Comparison of ENCODE assay signal across 5 worm cellular contexts in the genomic region with DNA sequence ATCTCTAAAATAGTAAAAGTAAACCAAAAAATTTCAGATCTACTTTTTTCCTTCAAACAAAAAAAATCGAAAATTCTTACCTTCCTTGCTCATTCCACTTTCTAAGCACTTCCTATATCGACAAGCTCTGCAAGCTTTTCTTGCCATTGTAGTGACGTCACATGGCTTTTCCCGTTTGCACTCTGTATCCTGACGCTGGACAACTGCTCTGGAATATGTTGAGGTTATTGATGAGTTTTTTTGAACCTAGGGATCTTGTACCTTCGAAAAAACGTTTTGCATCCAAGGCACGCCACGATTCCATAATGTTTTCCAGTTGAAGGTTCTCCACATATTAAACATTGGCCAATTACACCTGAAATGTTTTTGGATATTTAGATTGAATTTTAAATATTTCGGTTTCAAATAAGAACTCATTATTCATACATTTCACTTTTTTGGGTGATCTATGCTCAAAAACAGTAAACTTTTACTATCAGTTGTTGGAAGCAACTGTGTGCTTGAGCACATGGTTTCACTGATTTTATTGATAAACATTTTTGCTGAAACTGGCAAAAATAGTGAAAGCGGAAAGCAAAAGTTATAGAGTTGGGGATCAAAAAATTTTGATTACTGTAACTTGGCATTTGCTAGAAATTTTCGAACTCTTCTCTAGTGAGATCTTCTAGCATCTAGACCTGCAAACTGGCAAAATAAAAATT.
A peak's percentile ranks its signal among the peaks of the same experiment; 100 is the strongest.
TF ChIP-seq lines count a peak whose summit lies in the region.

No protein-coding gene starts in this region.

TF ChIP-seq in whole organism, L1 larva, 84 proteins besides CTCF, POLR2A, EP300 and RAD21 (continues in another document):
- TF ChIP-seq dsc-1 (tag; optimal IDR thresholded peaks at IDR 0.05; lab: Kevin White, UChicago) = no peak
- no peak for TF ChIP-seq aha-1 (tag; optimal IDR thresholded peaks at IDR 0.05; lab: Kevin White, UChicago)
- no peak for TF ChIP-seq elt-3 (tag; optimal IDR thresholded peaks at IDR 0.05; lab: Kevin White, UChicago)
- TF ChIP-seq efl-3 (GFP tag; optimal IDR thresholded peaks at IDR 0.05; lab: Kevin White, UChicago) = no peak
- no peak for TF ChIP-seq irx-1 (tag; optimal IDR thresholded peaks at IDR 0.05; lab: Kevin White, UChicago)
- TF ChIP-seq nhr-20 (tag; optimal IDR thresholded peaks at IDR 0.05; lab: Kevin White, UChicago) = no peak
- peak; percentile 35 for TF ChIP-seq nhr-19 (GFP tag; conservative IDR thresholded peaks at IDR 0.05; lab: Robert Waterston, UW)
- TF ChIP-seq C04F5.9 (tag; optimal IDR thresholded peaks at IDR 0.05; lab: Kevin White, UChicago) = no peak
- peak; percentile 25 for TF ChIP-seq lin-14 (GFP tag; optimal IDR thresholded peaks at IDR 0.05; lab: Kevin White, UChicago)
- no peak for TF ChIP-seq jun-1 (tag; optimal IDR thresholded peaks at IDR 0.05; lab: Kevin White, UChicago)
- TF ChIP-seq tlp-1 (tag; optimal IDR thresholded peaks at IDR 0.05; lab: Kevin White, UChicago) = no peak
- TF ChIP-seq nhr-11 (tag; optimal IDR thresholded peaks at IDR 0.05; lab: Kevin White, UChicago) = peak; percentile 46
- no peak for TF ChIP-seq unc-130 (tag; optimal IDR thresholded peaks at IDR 0.05; lab: Kevin White, UChicago)
- no peak for TF ChIP-seq fkh-4 (tag; optimal IDR thresholded peaks at IDR 0.05; lab: Kevin White, UChicago; ENCODE audit: borderline replicate concordance)
- TF ChIP-seq snu-23 (GFP tag; optimal IDR thresholded peaks at IDR 0.05; lab: Kevin White, UChicago) = peak; percentile 9
- peak; percentile 43 for TF ChIP-seq elt-2 (tag; optimal IDR thresholded peaks at IDR 0.05; lab: Kevin White, UChicago)
- no peak for TF ChIP-seq unc-62 (GFP tag; optimal IDR thresholded peaks at IDR 0.05; lab: Kevin White, UChicago)

TF ChIP-seq in whole organism, L2 larva, 48 proteins besides CTCF, POLR2A, EP300 and RAD21:
- no peak for TF ChIP-seq unc-55 (GFP tag; optimal IDR thresholded peaks at IDR 0.05; lab: Kevin White, UChicago)
- TF ChIP-seq sma-9 (GFP tag; optimal IDR thresholded peaks at IDR 0.05; lab: Kevin White, UChicago) = peak; percentile 20
- no peak for TF ChIP-seq sma-9 (tag; optimal IDR thresholded peaks at IDR 0.05; lab: Kevin White, UChicago)
- peak; percentile 41 for TF ChIP-seq F13H6.1 (tag; optimal IDR thresholded peaks at IDR 0.05; lab: Kevin White, UChicago)
- no peak for TF ChIP-seq unc-62 (GFP tag; optimal IDR thresholded peaks at IDR 0.05; lab: Kevin White, UChicago)
- TF ChIP-seq egl-27 (tag; optimal IDR thresholded peaks at IDR 0.05; lab: Kevin White, UChicago) = no peak
- TF ChIP-seq nhr-129 (tag; optimal IDR thresholded peaks at IDR 0.05; lab: Kevin White, UChicago) = peak; percentile 33
- TF ChIP-seq nhr-10 (tag; optimal IDR thresholded peaks at IDR 0.05; lab: Kevin White, UChicago) = no peak
- peak in 1 of 2 experiments; percentile 39 for TF ChIP-seq lsy-2 (tag; optimal IDR thresholded peaks at IDR 0.05; lab: Kevin White, UChicago)
- no peak for TF ChIP-seq ztf-4 (tag; optimal IDR thresholded peaks at IDR 0.05; lab: Kevin White, UChicago)

TF ChIP-seq in whole organism, L3 larva, 47 proteins besides CTCF, POLR2A, EP300 and RAD21:
- peak; percentile 48 for TF ChIP-seq pha-4 (tag; optimal IDR thresholded peaks at IDR 0.05; lab: Kevin White, UChicago)
- peak; percentile 91 for TF ChIP-seq pqm-1 (tag; optimal IDR thresholded peaks at IDR 0.05; lab: Kevin White, UChicago)
- TF ChIP-seq ama-1 (optimal IDR thresholded peaks at IDR 0.05; lab: Kevin White, UChicago) = peak; percentile 66
- TF ChIP-seq nhr-67 (tag; optimal IDR thresholded peaks at IDR 0.05; lab: Kevin White, UChicago) = no peak
- TF ChIP-seq fkh-2 (tag; optimal IDR thresholded peaks at IDR 0.05; lab: Kevin White, UChicago) = no peak
- TF ChIP-seq ceh-28 (tag; optimal IDR thresholded peaks at IDR 0.05; lab: Kevin White, UChicago) = no peak
- TF ChIP-seq fos-1 (tag; optimal IDR thresholded peaks at IDR 0.05; lab: Kevin White, UChicago) = no peak
- no peak for TF ChIP-seq unc-39 (tag; optimal IDR thresholded peaks at IDR 0.05; lab: Kevin White, UChicago)
- TF ChIP-seq nhr-43 (tag; optimal IDR thresholded peaks at IDR 0.05; lab: Kevin White, UChicago; ENCODE audit: poor library complexity, severe bottlenecking) = peak; percentile 0
- TF ChIP-seq zag-1 (tag; optimal IDR thresholded peaks at IDR 0.05; lab: Kevin White, UChicago) = no peak
- no peak for TF ChIP-seq ceh-9 (tag; optimal IDR thresholded peaks at IDR 0.05; lab: Kevin White, UChicago)
- TF ChIP-seq elt-3 (tag; optimal IDR thresholded peaks at IDR 0.05; lab: Kevin White, UChicago) = no peak
- TF ChIP-seq skn-1 (tag; optimal IDR thresholded peaks at IDR 0.05; lab: Kevin White, UChicago) = no peak
- TF ChIP-seq elt-2 (tag; optimal IDR thresholded peaks at IDR 0.05; lab: Kevin White, UChicago) = peak; percentile 37

TF ChIP-seq in whole organism, L4 larva, 104 proteins besides CTCF, POLR2A, EP300 and RAD21:
- TF ChIP-seq dve-1 (tag; optimal IDR thresholded peaks at IDR 0.05; lab: Kevin White, UChicago; ENCODE audit: insufficient read depth) (peak; percentile 53), hlh-30 (tag; optimal IDR thresholded peaks at IDR 0.05; lab: Kevin White, UChicago; ENCODE audit: insufficient read depth) (peak; percentile 26), pqm-1 (tag; optimal IDR thresholded peaks at IDR 0.05; lab: Kevin White, UChicago) (peak; percentile 48), mep-1 (tag; optimal IDR thresholded peaks at IDR 0.05; lab: Kevin White, UChicago) (no peak), php-3 (GFP tag; IDR thresholded peaks at IDR 0.05; lab: Robert Waterston, UW) (peak; percentile 13; the same call in 1 of the 2 replicates), mdl-1 (tag; optimal IDR thresholded peaks at IDR 0.05; lab: Kevin White, UChicago) (peak in 1 of 2 experiments; percentile 42), F37D6.2 (tag; optimal IDR thresholded peaks at IDR 0.05; lab: Kevin White, UChicago) (no peak), pha-4 (GFP tag; IDR thresholded peaks at IDR 0.05; lab: Robert Waterston, UW) (no peak), pha-4 (tag; optimal IDR thresholded peaks at IDR 0.05; lab: Kevin White, UChicago) (no peak), daf-16 (GFP tag; optimal IDR thresholded peaks at IDR 0.05; lab: Kevin White, UChicago) (no peak), daf-16 (tag; optimal IDR thresholded peaks at IDR 0.05; lab: Kevin White, UChicago) (peak; percentile 70), nhr-28 (tag; optimal IDR thresholded peaks at IDR 0.05; lab: Kevin White, UChicago) (peak; percentile 37), zfp-3 (GFP tag; conservative IDR thresholded peaks at IDR 0.05; lab: Robert Waterston, UW) (0 out of 2 replicates have a peak, but pooled peaks have one; percentile 1), saeg-2 (GFP tag; IDR thresholded peaks at IDR 0.05; lab: Robert Waterston, UW) (0 out of 2 replicates have a peak, but pooled peaks have one; percentile 19), ztf-7 (tag; optimal IDR thresholded peaks at IDR 0.05; lab: Kevin White, UChicago) (no peak), zag-1 (tag; optimal IDR thresholded peaks at IDR 0.05; lab: Kevin White, UChicago) (no peak), Y75B8A.6 (GFP tag; IDR thresholded peaks at IDR 0.05; lab: Robert Waterston, UW) (no peak), dmd-6 (GFP tag; IDR thresholded peaks at IDR 0.05; lab: Robert Waterston, UW) (peak; percentile 25), mxl-3 (GFP tag; optimal IDR thresholded peaks at IDR 0.05; lab: Kevin White, UChicago) (peak; percentile 23)
TF ChIP-seq in whole organism, L4 larva: peak in this region for 11.

TF ChIP-seq in whole organism, young adult, 124 proteins besides CTCF, POLR2A, EP300 and RAD21:
- TF ChIP-seq nhr-80 (tag; optimal IDR thresholded peaks at IDR 0.05; lab: Kevin White, UChicago) (peak; percentile 34), ceh-91 (GFP tag; IDR thresholded peaks at IDR 0.05; lab: Robert Waterston, UW) (no peak), C17E4.6 (GFP tag; IDR thresholded peaks at IDR 0.05; lab: Robert Waterston, UW) (no peak), ztf-22 (GFP tag; optimal IDR thresholded peaks at IDR 0.05; lab: Kevin White, UChicago) (no peak), die-1 (tag; optimal IDR thresholded peaks at IDR 0.05; lab: Kevin White, UChicago) (no peak), attf-5 (GFP tag; optimal IDR thresholded peaks at IDR 0.05; lab: Kevin White, UChicago) (no peak), hmg-1.2 (GFP tag; IDR thresholded peaks at IDR 0.05; lab: Robert Waterston, UW) (no peak)
